Worm (Caenorhabditis elegans) whole organism, late embryonic: Measurements from ENCODE around the gene T04G9.4.

ENCODE experiments used
- C08G9.2 ChIP-seq: sonication (generic microtip); optimal IDR thresholded peaks from 2 replicates; lab custom pipeline; 2016; ENCODE audit warnings: mild to moderate bottlenecking, missing genetic modification characterization, moderate library complexity, missing compliant biosample characterization
- C38D4.7 ChIP-seq: fragments of 200-800 bp; sonication (Bioruptor generic); optimal IDR thresholded peaks from 2 replicates; lab custom pipeline; 2018; ENCODE audit warnings: mild to moderate bottlenecking, missing genetic modification characterization, moderate library complexity, missing compliant biosample characterization
- F13H6.1 ChIP-seq: sonication (generic microtip); optimal IDR thresholded peaks from 2 replicates; lab custom pipeline; 2016; ENCODE audit warnings: missing genetic modification characterization, missing compliant biosample characterization
- K02D7.2 ChIP-seq: sonication (generic microtip); optimal IDR thresholded peaks from 2 replicates; lab custom pipeline; 2017; ENCODE audit warnings: mild to moderate bottlenecking, missing genetic modification characterization, missing compliant biosample characterization
- K09A11.1 ChIP-seq: sonication (generic microtip); optimal IDR thresholded peaks from 2 replicates; lab custom pipeline; 2017; ENCODE audit warnings: antibody characterized with exemption, mild to moderate bottlenecking, missing genetic modification characterization, missing compliant biosample characterization; ENCODE audit not compliant: insufficient read depth
- ceh-14 ChIP-seq: sonication (generic microtip); optimal IDR thresholded peaks from 2 replicates; lab custom pipeline; 2016; ENCODE audit warnings: missing genotype, missing genetic modification characterization, missing compliant biosample characterization
- ceh-18 ChIP-seq: sonication (generic microtip); optimal IDR thresholded peaks from 2 replicates; lab custom pipeline; 2016; ENCODE audit warnings: missing genetic modification characterization, missing compliant biosample characterization
- ceh-2 ChIP-seq: sonication (generic microtip); optimal IDR thresholded peaks from 2 replicates; lab custom pipeline; 2016; ENCODE audit warnings: missing genotype, missing genetic modification characterization, missing compliant biosample characterization
- ceh-22 ChIP-seq: sonication (generic microtip); optimal IDR thresholded peaks from 2 replicates; lab custom pipeline; 2017; ENCODE audit warnings: missing biosample characterization, missing genetic modification characterization
- ceh-24 ChIP-seq: sonication (generic microtip); optimal IDR thresholded peaks from 2 replicates; lab custom pipeline; 2016; ENCODE audit warnings: mild to moderate bottlenecking, missing genetic modification characterization, missing compliant biosample characterization
- ceh-31 ChIP-seq: sonication (generic microtip); optimal IDR thresholded peaks from 2 replicates; lab custom pipeline; 2016; ENCODE audit warnings: missing genetic modification characterization, missing compliant biosample characterization
- ceh-34 ChIP-seq: sonication (generic microtip); optimal IDR thresholded peaks from 2 replicates; lab custom pipeline; 2016; ENCODE audit warnings: mild to moderate bottlenecking, missing genetic modification characterization, missing compliant biosample characterization
- ceh-9 ChIP-seq: sonication (generic microtip); optimal IDR thresholded peaks from 2 replicates; lab custom pipeline; 2016; ENCODE audit warnings: mild to moderate bottlenecking, missing genetic modification characterization, inconsistent platforms, missing compliant biosample characterization
- dve-1 ChIP-seq: sonication (generic microtip); optimal IDR thresholded peaks from 2 replicates; lab custom pipeline; 2017; ENCODE audit warnings: antibody characterized with exemption, mild to moderate bottlenecking, missing genetic modification characterization, missing compliant biosample characterization
- elt-2 ChIP-seq: sonication (generic microtip); optimal IDR thresholded peaks from 2 replicates; lab custom pipeline; 2016; ENCODE audit warnings: missing genetic modification reagents, missing genetic modification characterization, missing compliant biosample characterization
- ets-4 ChIP-seq: sonication (generic microtip); optimal IDR thresholded peaks from 2 replicates; lab custom pipeline; 2016; ENCODE audit warnings: missing genetic modification characterization, missing compliant biosample characterization
- fkh-6 ChIP-seq: sonication (generic microtip); optimal IDR thresholded peaks from 2 replicates; lab custom pipeline; 2016; ENCODE audit warnings: missing genetic modification characterization, missing compliant biosample characterization
- hlh-15 ChIP-seq: sonication (generic microtip); optimal IDR thresholded peaks from 2 replicates; lab custom pipeline; 2016; ENCODE audit warnings: missing genetic modification characterization, missing compliant biosample characterization
- hlh-30 ChIP-seq: sonication (generic microtip); optimal IDR thresholded peaks from 2 replicates; lab custom pipeline; 2017; ENCODE audit warnings: antibody characterized with exemption, missing genetic modification characterization, missing compliant biosample characterization; ENCODE audit not compliant: insufficient read depth
- lim-6 ChIP-seq: sonication (generic microtip); optimal IDR thresholded peaks from 2 replicates; lab custom pipeline; 2016; ENCODE audit warnings: missing genetic modification characterization, missing compliant biosample characterization
- nfya-1 ChIP-seq: sonication (generic microtip); optimal IDR thresholded peaks from 2 replicates; lab custom pipeline; 2017; ENCODE audit warnings: missing genetic modification characterization, mild to moderate bottlenecking, missing compliant biosample characterization, antibody characterized with exemption, moderate library complexity
- pat-9 ChIP-seq: fragments of 200-800 bp; sonication (Bioruptor generic); optimal IDR thresholded peaks from 2 replicates; lab custom pipeline; 2018; ENCODE audit warnings: mild to moderate bottlenecking, missing genetic modification characterization, moderate library complexity, missing compliant biosample characterization
- pha-2 ChIP-seq: sonication (generic microtip); optimal IDR thresholded peaks from 2 replicates; lab custom pipeline; 2017; ENCODE audit warnings: mild to moderate bottlenecking, missing genetic modification characterization, missing compliant biosample characterization
- pha-4 ChIP-seq: fragments of 150-350 bp; optimal IDR thresholded peaks from 2 replicates; lab custom pipeline; 2018; ENCODE audit warnings: missing biosample characterization, missing genetic modification reagents, missing genetic modification characterization
- pqm-1 ChIP-seq: sonication (generic microtip); optimal IDR thresholded peaks from 2 replicates; lab custom pipeline; 2016; ENCODE audit warnings: missing genetic modification characterization, missing compliant biosample characterization
- pros-1 ChIP-seq: fragments of 150-350 bp; optimal IDR thresholded peaks from 2 replicates; lab custom pipeline; 2014; ENCODE audit warnings: missing biosample characterization, missing genetic modification reagents, missing genetic modification characterization
- ref-2 ChIP-seq: sonication (generic microtip); optimal IDR thresholded peaks from 2 replicates; lab custom pipeline; 2016; ENCODE audit warnings: missing genetic modification characterization, missing compliant biosample characterization
- rnt-1 ChIP-seq: sonication (generic microtip); optimal IDR thresholded peaks from 2 replicates; lab custom pipeline; 2016; ENCODE audit warnings: missing genetic modification characterization, missing compliant biosample characterization
- sdc-2 ChIP-seq: sonication (generic microtip); optimal IDR thresholded peaks from 2 replicates; lab custom pipeline; 2016; ENCODE audit warnings: missing genotype, missing genetic modification characterization, missing compliant biosample characterization
- sox-2 ChIP-seq: fragments of 200-800 bp; sonication (Bioruptor generic); IDR thresholded peaks from 2 replicates; pipeline ENCODE4 v1.3.6; 2022; ENCODE audit warnings: missing genetic modification reagents, missing genetic modification characterization, missing compliant biosample characterization
- syd-9 ChIP-seq: sonication (generic microtip); optimal IDR thresholded peaks from 2 replicates; lab custom pipeline; 2016; ENCODE audit warnings: mild to moderate bottlenecking, missing genetic modification characterization, moderate library complexity, missing compliant biosample characterization
- tbx-2 ChIP-seq: sonication (generic microtip); optimal IDR thresholded peaks from 2 replicates; lab custom pipeline; 2016; ENCODE audit warnings: missing genetic modification characterization, missing compliant biosample characterization
- ttx-3 ChIP-seq: sonication (generic microtip); optimal IDR thresholded peaks from 2 replicates; lab custom pipeline; 2016; ENCODE audit warnings: missing genetic modification reagents, missing genetic modification characterization, missing compliant biosample characterization
- unc-42 ChIP-seq: sonication (generic microtip); optimal IDR thresholded peaks from 2 replicates; lab custom pipeline; 2016; ENCODE audit warnings: missing genotype, missing genetic modification characterization, missing compliant biosample characterization
- unc-55 ChIP-seq: sonication (generic microtip); optimal IDR thresholded peaks from 2 replicates; lab custom pipeline; 2017; ENCODE audit warnings: missing biosample characterization, missing genetic modification reagents, missing genetic modification characterization
- unc-86 ChIP-seq: sonication (generic microtip); optimal IDR thresholded peaks from 2 replicates; lab custom pipeline; 2016; ENCODE audit warnings: missing genetic modification characterization, missing compliant biosample characterization
- ztf-16 ChIP-seq: sonication (generic microtip); optimal IDR thresholded peaks from 2 replicates; lab custom pipeline; 2017; ENCODE audit warnings: missing genetic modification characterization, missing compliant biosample characterization

The T04G9.4 gene

DNA sequence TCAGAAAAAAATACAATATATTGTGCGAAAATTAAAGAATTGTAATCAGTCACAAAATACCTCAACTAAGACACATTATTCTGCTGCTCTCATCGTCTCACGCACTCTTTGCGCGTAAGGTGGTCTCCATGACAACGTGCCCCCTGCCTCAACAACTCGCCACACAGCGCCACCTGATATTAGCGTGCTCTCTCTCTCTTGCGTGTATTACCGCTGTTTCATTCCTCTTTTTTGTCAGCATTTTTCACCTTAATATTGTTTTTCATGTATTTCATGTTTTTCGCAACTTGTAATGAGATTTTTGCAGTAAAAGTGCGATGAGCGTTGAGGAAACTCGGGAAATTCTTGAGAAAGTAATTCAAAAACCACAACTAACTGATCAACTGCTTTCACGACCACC lies 8.8 kb upstream of the T04G9.4 start, which contains the start of gene dyf-11:
dyf-11 (plus strand) TSS at position 301 of the 400 bp plus-strand sequence.
- TF ChIP-seq ceh-18 (tag; lab: Kevin White, UChicago) = no peak
- no peak for TF ChIP-seq pat-9 (tag; lab: Kevin White, UChicago)
- peak; percentile 2 for TF ChIP-seq ceh-14 (tag; lab: Kevin White, UChicago)
- TF ChIP-seq, all 69 proteins: peak for 1

DNA sequence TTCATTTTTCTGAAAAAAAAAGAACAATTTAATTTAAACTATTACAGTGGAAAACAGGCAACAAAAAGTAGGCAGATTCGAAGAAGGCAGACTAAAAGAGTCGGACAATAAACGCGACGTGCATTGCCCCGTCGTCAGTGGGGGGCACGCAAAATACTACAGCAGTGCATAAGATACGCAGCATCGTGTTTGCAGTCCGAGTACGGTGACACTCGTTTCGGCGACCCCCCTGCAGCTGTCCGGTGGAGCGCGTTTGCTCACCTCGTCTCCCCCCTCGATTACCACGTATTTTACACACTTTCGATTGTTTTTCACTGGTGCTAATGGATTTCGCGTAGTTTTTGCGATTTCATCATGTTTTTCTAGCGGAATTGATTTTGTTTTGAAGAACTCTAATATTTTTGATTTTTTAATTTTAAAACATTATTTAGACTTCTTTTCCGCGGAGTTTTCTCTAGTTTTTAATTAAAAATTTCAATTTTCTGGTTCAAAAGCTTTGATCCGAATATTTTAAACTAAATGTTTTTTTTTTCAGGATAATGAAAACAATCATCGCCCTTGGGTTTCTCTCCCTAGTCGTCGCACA lies 4.1 kb upstream of the T04G9.4 start, which contains the start of the genes trap-2 and ile-2:
trap-2 (minus strand) TSS at position 9 of the 586 bp plus-strand sequence.
ile-2 (plus strand) TSS at position 536 of the 586 bp plus-strand sequence.
- TF ChIP-seq hlh-30 (tag; lab: Kevin White, UChicago) = peak; percentile 76
- peak; percentile 45 for TF ChIP-seq rnt-1 (tag; lab: Kevin White, UChicago)
- TF ChIP-seq ceh-14 (tag; lab: Kevin White, UChicago) = peak; percentile 70
- TF ChIP-seq pat-9 (tag; lab: Kevin White, UChicago) = peak; percentile 43
- peak; percentile 46 for TF ChIP-seq ceh-2 (tag; lab: Kevin White, UChicago)
- TF ChIP-seq ceh-31 = peak; percentile 83
- peak; percentile 62 for TF ChIP-seq ceh-18 (tag; lab: Kevin White, UChicago)
- TF ChIP-seq hlh-15 = peak; percentile 19
- TF ChIP-seq dve-1 = peak; percentile 64
- peak; percentile 90 for TF ChIP-seq ref-2 (tag; lab: Kevin White, UChicago)
- TF ChIP-seq ceh-22 (tag; lab: Kevin White, UChicago) = peak; percentile 25
- peak; percentile 67 for TF ChIP-seq pros-1 (tag; lab: Kevin White, UChicago)
- TF ChIP-seq K09A11.1 (tag; lab: Kevin White, UChicago) = no peak
- peak; percentile 89 for TF ChIP-seq tbx-2 (tag; lab: Kevin White, UChicago)
- TF ChIP-seq ttx-3 (tag; lab: Kevin White, UChicago) = peak; percentile 7
- TF ChIP-seq pha-4 (tag; lab: Kevin White, UChicago) = no peak
- TF ChIP-seq ceh-34 = peak; percentile 69
- TF ChIP-seq syd-9 (tag; lab: Kevin White, UChicago) = peak; percentile 53
- TF ChIP-seq fkh-6 (tag; lab: Kevin White, UChicago) = no peak
- TF ChIP-seq unc-42 (tag; lab: Kevin White, UChicago) = peak; percentile 62
- peak; percentile 18 for TF ChIP-seq pqm-1 (tag; lab: Kevin White, UChicago)
- TF ChIP-seq pha-2 (tag; lab: Kevin White, UChicago) = peak; percentile 59
- peak; percentile 48 for TF ChIP-seq elt-2 (tag; lab: Kevin White, UChicago)
- peak; percentile 22; the same call in 1 of the 2 replicates for TF ChIP-seq sox-2 (GFP tag; lab: Robert Waterston, UW)
- TF ChIP-seq C38D4.7 = no peak
- TF ChIP-seq F13H6.1 (tag; lab: Kevin White, UChicago) = no peak
- TF ChIP-seq ets-4 (tag; lab: Kevin White, UChicago) = peak; percentile 15
- no peak for TF ChIP-seq unc-86
- no peak for TF ChIP-seq C08G9.2 (tag; lab: Kevin White, UChicago)
- TF ChIP-seq ztf-16 (tag; lab: Kevin White, UChicago) = peak; percentile 36
- TF ChIP-seq ceh-24 = no peak
- TF ChIP-seq nfya-1 (tag; lab: Kevin White, UChicago) = peak; percentile 92
- TF ChIP-seq sdc-2 = peak; percentile 92
- peak; percentile 66 for TF ChIP-seq unc-55

ce11 chrX:769550-769949 lies 2.7 kb upstream of the T04G9.4 start:
- TF ChIP-seq ztf-16 (tag; lab: Kevin White, UChicago) = no peak
- TF ChIP-seq lim-6 = no peak
- no peak for TF ChIP-seq ceh-9
- no peak for TF ChIP-seq K02D7.2 (tag; lab: Kevin White, UChicago)
